Fruit fly (Drosophila melanogaster) whole organism, embryonic: ENCODE results near the gene spo.

Experiments used
- Ada2b ChIP-seq: fragments of 200-800 bp; sonication (Bioruptor generic); IDR thresholded peaks from 2 replicates; pipeline ENCODE4 v1.3.6; 2022; ENCODE audit warnings: missing biosample characterization, missing genetic modification characterization
- Atf6 ChIP-seq: fragments of 200-800 bp; sonication (Bioruptor generic); IDR thresholded peaks from 2 replicates; pipeline ENCODE4 v1.3.6; 2022; ENCODE audit warnings: missing biosample characterization, missing genetic modification characterization
- B-H2 ChIP-seq: fragments of 200-800 bp; sonication (Bioruptor generic); optimal IDR thresholded peaks from 2 replicates; lab custom pipeline; 2018; ENCODE audit warnings: missing biosample characterization, mild to moderate bottlenecking, missing genetic modification characterization
- CG10147 ChIP-seq: fragments of 200-800 bp; sonication (Bioruptor generic); optimal IDR thresholded peaks from 2 replicates; lab custom pipeline; 2019; ENCODE audit warnings: missing biosample characterization, mild to moderate bottlenecking, missing genetic modification characterization, moderate library complexity
- CG10209 ChIP-seq: fragments of 200-800 bp; sonication (Bioruptor generic); optimal IDR thresholded peaks from 3 replicates; lab custom pipeline; 2017; ENCODE audit warnings: missing biosample characterization, mild to moderate bottlenecking, missing genetic modification characterization, missing genetic modification reagents
- CG10979 ChIP-seq: fragments of 200-800 bp; sonication (Bioruptor generic); optimal IDR thresholded peaks from 2 replicates; lab custom pipeline; 2018; ENCODE audit warnings: missing biosample characterization, mild to moderate bottlenecking, missing genetic modification characterization, moderate library complexity
- CG11504 ChIP-seq: fragments of 200-800 bp; sonication (Bioruptor generic); optimal IDR thresholded peaks from 3 replicates; lab custom pipeline; 2019; ENCODE audit warnings: missing biosample characterization, mild to moderate bottlenecking, missing genetic modification characterization, moderate library complexity
- CG1233 ChIP-seq: fragments of 200-800 bp; sonication (Bioruptor generic); optimal IDR thresholded peaks from 4 replicates; lab custom pipeline; 2018; ENCODE audit warnings: missing biosample characterization, mild to moderate bottlenecking, missing genetic modification characterization
- CG14014 ChIP-seq: fragments of 200-800 bp; sonication (Bioruptor generic); IDR thresholded peaks from 2 replicates; pipeline ENCODE4 v1.3.6; 2022; ENCODE audit warnings: missing biosample characterization, missing genetic modification characterization
- CG1602 ChIP-seq: fragments of 200-800 bp; sonication (Bioruptor generic); optimal IDR thresholded peaks from 3 replicates; lab custom pipeline; 2016; ENCODE audit warnings: missing biosample characterization, missing genetic modification characterization
- CG17359 ChIP-seq: fragments of 200-800 bp; sonication (Bioruptor generic); optimal IDR thresholded peaks from 3 replicates; lab custom pipeline; 2018; ENCODE audit warnings: missing biosample characterization, mild to moderate bottlenecking, missing genetic modification characterization, moderate library complexity
- CG17612 ChIP-seq: fragments of 200-800 bp; sonication (Bioruptor generic); IDR thresholded peaks from 2 replicates; pipeline ENCODE4 v1.3.6; 2022; ENCODE audit warnings: missing biosample characterization, missing genetic modification characterization
- CG1832 ChIP-seq: fragments of 200-800 bp; sonication (Bioruptor generic); optimal IDR thresholded peaks from 2 replicates; lab custom pipeline; 2017; ENCODE audit warnings: missing biosample characterization, mild to moderate bottlenecking, missing genetic modification characterization, inconsistent platforms
- CG2678 ChIP-seq: fragments of 200-800 bp; sonication (Bioruptor generic); optimal IDR thresholded peaks from 3 replicates; lab custom pipeline; 2019; ENCODE audit warnings: missing biosample characterization, mild to moderate bottlenecking, missing genetic modification characterization, moderate library complexity
- CG3065 ChIP-seq: fragments of 200-800 bp; sonication (Bioruptor generic); optimal IDR thresholded peaks from 2 replicates; lab custom pipeline; 2016; ENCODE audit warnings: missing biosample characterization, missing genetic modification characterization
- CG31441 ChIP-seq: fragments of 200-800 bp; sonication (Bioruptor generic); IDR thresholded peaks from 2 replicates; pipeline ENCODE4 v1.3.6; 2022; ENCODE audit warnings: missing biosample characterization, missing genetic modification characterization
- CG3847 ChIP-seq: fragments of 200-800 bp; sonication (Bioruptor generic); IDR thresholded peaks from 2 replicates; pipeline ENCODE4 v1.3.6; 2022; ENCODE audit warnings: missing biosample characterization, missing genetic modification characterization
- CG4424 ChIP-seq: fragments of 200-800 bp; sonication (Bioruptor generic); optimal IDR thresholded peaks from 3 replicates; lab custom pipeline; 2016; ENCODE audit warnings: missing biosample characterization, missing genetic modification characterization
- CG4707 ChIP-seq: fragments of 200-800 bp; sonication (Bioruptor generic); optimal IDR thresholded peaks from 2 replicates; lab custom pipeline; 2018; ENCODE audit warnings: missing biosample characterization, mild to moderate bottlenecking, missing genetic modification characterization, moderate library complexity
- CG5245 ChIP-seq: fragments of 200-800 bp; sonication (Bioruptor generic); optimal IDR thresholded peaks from 3 replicates; lab custom pipeline; 2016; ENCODE audit warnings: missing biosample characterization, missing genetic modification characterization
- CG7357 ChIP-seq: fragments of 200-800 bp; sonication (Bioruptor generic); IDR thresholded peaks from 3 replicates; pipeline ENCODE4 v1.3.6; 2022; ENCODE audit warnings: missing biosample characterization, missing genetic modification characterization
- E2f1 ChIP-seq: fragments of 200-800 bp; sonication (Bioruptor generic); IDR thresholded peaks from 2 replicates; pipeline ENCODE4 v1.3.6; 2022; ENCODE audit warnings: missing biosample characterization, missing genetic modification characterization
- Fer1 ChIP-seq: fragments of 200-800 bp; sonication (Bioruptor generic); optimal IDR thresholded peaks from 2 replicates; lab custom pipeline; 2017; ENCODE audit warnings: missing biosample characterization, mild to moderate bottlenecking, missing genetic modification characterization
- H2.0 ChIP-seq: fragments of 200-800 bp; sonication (Bioruptor generic); IDR thresholded peaks from 2 replicates; pipeline ENCODE4 v1.3.6; 2022; ENCODE audit warnings: missing biosample characterization, missing genetic modification characterization
- Hand ChIP-seq: fragments of 200-800 bp; sonication (Bioruptor generic); optimal IDR thresholded peaks from 2 replicates; lab custom pipeline; 2017; ENCODE audit warnings: mild to moderate bottlenecking, missing biosample characterization, missing genetic modification reagents, missing genetic modification characterization
- MTF-1 ChIP-seq: fragments of 200-800 bp; sonication (Bioruptor generic); optimal IDR thresholded peaks from 2 replicates; lab custom pipeline; 2018; ENCODE audit warnings: missing biosample characterization, mild to moderate bottlenecking, missing genetic modification characterization, borderline replicate concordance
- Meics ChIP-seq: fragments of 200-800 bp; sonication (Bioruptor generic); optimal IDR thresholded peaks from 2 replicates; lab custom pipeline; 2017; ENCODE audit warnings: missing biosample characterization, mild to moderate bottlenecking, missing genetic modification characterization
- NFAT ChIP-seq: fragments of 200-800 bp; sonication (Bioruptor generic); IDR thresholded peaks from 2 replicates; pipeline ENCODE4 v1.3.6; 2022; ENCODE audit warnings: missing biosample characterization, missing genetic modification characterization
- Nf-YC ChIP-seq: fragments of 200-800 bp; optimal IDR thresholded peaks from 3 replicates; lab custom pipeline; 2019; ENCODE audit warnings: missing biosample characterization, mild to moderate bottlenecking, missing genetic modification characterization, moderate library complexity
- Opbp ChIP-seq: fragments of 200-800 bp; sonication (Bioruptor generic); IDR thresholded peaks from 3 replicates; pipeline ENCODE4 v1.3.6; 2022; ENCODE audit warnings: missing biosample characterization, missing genetic modification characterization; ENCODE audit not compliant: partially characterized antibody
- Pdp1 ChIP-seq, 2 experiments: fragments of 200-800 bp; sonication (Bioruptor generic); optimal IDR thresholded peaks; 3 replicates each; lab custom pipeline; 2016; ENCODE audit warnings: missing biosample characterization in 2 of 2, missing genetic modification characterization in 2 of 2, mild to moderate bottlenecking in 1 of 2, moderate library complexity in 1 of 2
- Sin3A ChIP-seq: fragments of >200 bp; optimal IDR thresholded peaks from 2 replicates; lab custom pipeline; 2018
- Taf1 ChIP-seq: fragments of 200-800 bp; sonication (Bioruptor generic); IDR thresholded peaks from 2 replicates; pipeline ENCODE4 v1.3.6; 2022; ENCODE audit warnings: missing biosample characterization, missing genetic modification characterization
- Usf ChIP-seq: fragments of 200-800 bp; sonication (Bioruptor generic); optimal IDR thresholded peaks from 2 replicates; lab custom pipeline; 2017; ENCODE audit warnings: missing genotype, missing biosample characterization, missing genetic modification characterization
- ab ChIP-seq: fragments of 200-800 bp; sonication (Bioruptor generic); optimal IDR thresholded peaks from 2 replicates; lab custom pipeline; 2016; ENCODE audit warnings: missing biosample characterization, missing genetic modification characterization
- amos ChIP-seq: fragments of 200-800 bp; sonication (Bioruptor generic); IDR thresholded peaks from 2 replicates; pipeline ENCODE4 v1.3.6; 2022; ENCODE audit warnings: missing biosample characterization, missing genetic modification characterization; ENCODE audit not compliant: partially characterized antibody
- bowl ChIP-seq: fragments of 200-800 bp; sonication (Bioruptor generic); IDR thresholded peaks from 2 replicates; pipeline ENCODE4 v1.3.6; 2022; ENCODE audit warnings: missing biosample characterization, missing genetic modification characterization
- cwo ChIP-seq: fragments of 200-800 bp; sonication (Bioruptor generic); optimal IDR thresholded peaks from 3 replicates; lab custom pipeline; 2017; ENCODE audit warnings: missing biosample characterization, missing genetic modification characterization, mild to moderate bottlenecking, moderate library complexity, missing genetic modification reagents
- dmrt99B ChIP-seq: fragments of 200-800 bp; sonication (Bioruptor generic); optimal IDR thresholded peaks from 2 replicates; lab custom pipeline; 2018; ENCODE audit warnings: missing biosample characterization, mild to moderate bottlenecking, missing genetic modification characterization, moderate library complexity
- gcm ChIP-seq: fragments of 200-800 bp; sonication (Bioruptor generic); optimal IDR thresholded peaks from 2 replicates; lab custom pipeline; 2019; ENCODE audit warnings: missing biosample characterization, mild to moderate bottlenecking, missing genetic modification characterization, moderate library complexity
- grau ChIP-seq: fragments of 200-800 bp; optimal IDR thresholded peaks from 3 replicates; lab custom pipeline; 2019; ENCODE audit warnings: missing biosample characterization, mild to moderate bottlenecking, missing genetic modification characterization, moderate library complexity
- gsb ChIP-seq: fragments of 200-800 bp; sonication (Bioruptor generic); IDR thresholded peaks from 2 replicates; pipeline ENCODE4 v1.3.6; 2022; ENCODE audit warnings: missing biosample characterization, missing genetic modification characterization
- ken ChIP-seq: fragments of 200-800 bp; sonication (Bioruptor generic); IDR thresholded peaks from 3 replicates; pipeline ENCODE4 v1.3.6; 2022; ENCODE audit warnings: missing biosample characterization, missing genetic modification characterization
- nau ChIP-seq: fragments of 200-800 bp; sonication (Bioruptor generic); optimal IDR thresholded peaks from 3 replicates; lab custom pipeline; 2017; ENCODE audit warnings: missing biosample characterization, mild to moderate bottlenecking, missing genetic modification characterization, missing genetic modification reagents
- onecut ChIP-seq: fragments of 200-800 bp; sonication (Bioruptor generic); IDR thresholded peaks from 2 replicates; pipeline ENCODE4 v1.3.6; 2022; ENCODE audit warnings: missing biosample characterization, missing genetic modification characterization
- phol ChIP-seq: fragments of 200-800 bp; sonication (Bioruptor generic); optimal IDR thresholded peaks from 3 replicates; lab custom pipeline; 2018; ENCODE audit warnings: missing biosample characterization, mild to moderate bottlenecking, missing genetic modification characterization, moderate library complexity
- sob ChIP-seq: fragments of 200-800 bp; sonication (Bioruptor generic); IDR thresholded peaks from 2 replicates; pipeline ENCODE4 v1.3.6; 2022; ENCODE audit warnings: missing biosample characterization, missing genetic modification characterization
- sug ChIP-seq: fragments of 200-800 bp; optimal IDR thresholded peaks from 2 replicates; lab custom pipeline; 2019; ENCODE audit warnings: missing biosample characterization, mild to moderate bottlenecking, missing genetic modification characterization, moderate library complexity
- tgo ChIP-seq: fragments of 200-800 bp; sonication (Bioruptor generic); IDR thresholded peaks from 3 replicates; pipeline ENCODE4 v1.3.6; 2022; ENCODE audit warnings: missing biosample characterization, missing genetic modification characterization
- twi ChIP-seq: fragments of 200-800 bp; optimal IDR thresholded peaks from 2 replicates; lab custom pipeline; 2019; ENCODE audit warnings: missing biosample characterization, mild to moderate bottlenecking, missing genetic modification characterization, moderate library complexity
- zfh1 ChIP-seq: fragments of 200-800 bp; sonication (Bioruptor generic); IDR thresholded peaks from 3 replicates; pipeline ENCODE4 v1.3.6; 2022; ENCODE audit warnings: missing biosample characterization, missing genetic modification characterization

spo gene

dm6 chr3L:5554377-5554776, 38.0 kb downstream of the spo start (continued):
- TF ChIP-seq CG10979 (tag; lab: Kevin White, UChicago): peak; percentile 34
- TF ChIP-seq twi (tag; lab: Kevin White, UChicago): no peak
- TF ChIP-seq CG5245 (GFP tag; lab: Kevin White, UChicago): peak; percentile 24
- peak; percentile 64 for TF ChIP-seq CG14014
- peak; percentile 56 for TF ChIP-seq Atf6 (GFP tag; lab: Robert Waterston, UW)
- TF ChIP-seq CG3847 (GFP tag; lab: Robert Waterston, UW): peak; percentile 32; the same call in 1 of the 2 replicates
- TF ChIP-seq NFAT (GFP tag; lab: Robert Waterston, UW): peak; percentile 38; the same call in 1 of the 2 replicates
- peak; percentile 78 for TF ChIP-seq sob (GFP tag; lab: Robert Waterston, UW)
- TF ChIP-seq CG7357 (GFP tag; lab: Robert Waterston, UW): peak; percentile 50; the same call in 2 of the 3 replicates
- peak; percentile 37 for TF ChIP-seq Fer1 (GFP tag; lab: Kevin White, UChicago)
- no peak for TF ChIP-seq MTF-1
- no peak for TF ChIP-seq ken (GFP tag; lab: Robert Waterston, UW)
- peak; percentile 62 for TF ChIP-seq Taf1 (GFP tag; lab: Robert Waterston, UW)
- no peak for TF ChIP-seq Usf (GFP tag; lab: Kevin White, UChicago)
- peak; percentile 60 for TF ChIP-seq CG10147 (GFP tag; lab: Kevin White, UChicago)
- peak in 1 of 2 experiments; percentile 3 for TF ChIP-seq Pdp1 (GFP tag; optimal IDR thresholded peaks at IDR 0.05; lab: Kevin White, UChicago)
- TF ChIP-seq gsb: peak; percentile 58
- peak; percentile 46 for TF ChIP-seq dmrt99B (tag; lab: Kevin White, UChicago)
- peak; percentile 66; the same call in 2 of the 3 replicates for TF ChIP-seq tgo (GFP tag; lab: Robert Waterston, UW)
- no peak for TF ChIP-seq CG3065 (GFP tag; lab: Kevin White, UChicago)
- peak; percentile 72 for TF ChIP-seq CG11504 (tag; lab: Kevin White, UChicago)
- no peak for TF ChIP-seq ab (GFP tag; lab: Kevin White, UChicago)
- TF ChIP-seq sug (tag; lab: Kevin White, UChicago): peak; percentile 31
- no peak for TF ChIP-seq gcm (GFP tag; lab: Kevin White, UChicago)
- 0 out of 3 replicates have a peak, but pooled peaks have one; percentile 62 for TF ChIP-seq zfh1 (GFP tag; lab: Robert Waterston, UW)
- TF ChIP-seq Nf-YC: peak; percentile 24
- TF ChIP-seq CG4707 (GFP tag; lab: Kevin White, UChicago): no peak
- peak; percentile 29 for TF ChIP-seq CG10209 (GFP tag; lab: Kevin White, UChicago)
- no peak for TF ChIP-seq B-H2
- TF ChIP-seq nau (GFP tag; lab: Kevin White, UChicago): no peak
- TF ChIP-seq CG4424: peak; percentile 37
- peak; percentile 24; the same call in 1 of the 2 replicates for TF ChIP-seq CG17612 (GFP tag; lab: Robert Waterston, UW)
- peak; percentile 24; the same call in 1 of the 2 replicates for TF ChIP-seq CG31441
- no peak for TF ChIP-seq Sin3A (lab: Kevin White, UChicago)
- peak; percentile 32 for TF ChIP-seq phol (tag; lab: Kevin White, UChicago)
- peak; percentile 65 for TF ChIP-seq H2.0
- peak; percentile 67 for TF ChIP-seq CG2678 (tag; lab: Kevin White, UChicago)
- no peak for TF ChIP-seq Hand (GFP tag; lab: Kevin White, UChicago)
- no peak for TF ChIP-seq CG1832 (GFP tag; lab: Kevin White, UChicago)
- no peak for TF ChIP-seq Opbp
- TF ChIP-seq bowl (GFP tag; lab: Robert Waterston, UW): no peak
- TF ChIP-seq cwo: peak; percentile 37
- TF ChIP-seq Ada2b (GFP tag; lab: Robert Waterston, UW): peak; percentile 80
- TF ChIP-seq CG17359 (tag; lab: Kevin White, UChicago): peak; percentile 50
- TF ChIP-seq CG1602: peak; percentile 9
- peak; percentile 73 for TF ChIP-seq E2f1
- TF ChIP-seq onecut (GFP tag; lab: Robert Waterston, UW): 0 out of 2 replicates have a peak, but pooled peaks have one; percentile 8
- no peak for TF ChIP-seq amos (GFP tag; lab: Robert Waterston, UW)
- peak; percentile 63 for TF ChIP-seq grau (tag; lab: Kevin White, UChicago)
- TF ChIP-seq CG1233 (GFP tag; lab: Kevin White, UChicago): no peak
- peak; percentile 67 for TF ChIP-seq Meics (GFP tag; lab: Kevin White, UChicago)
